Worm (Caenorhabditis elegans) whole organism, midembryonic: Measurements from ENCODE around the gene F56A8.4.

Experiments used
- flt-1 ChIP-seq: fragments of 200-800 bp; sonication (Bioruptor generic); IDR thresholded peaks from 2 replicates; pipeline ENCODE4 v1.3.6; 2022; ENCODE audit warnings: missing genetic modification characterization, missing compliant biosample characterization
- ref-1 ChIP-seq: fragments of 200-800 bp; sonication (Bioruptor generic); conservative IDR thresholded peaks from 2 replicates; pipeline ENCODE4 v1.3.6; 2022; ENCODE audit warnings: missing genetic modification reagents, missing genetic modification characterization, missing compliant biosample characterization
- tab-1 ChIP-seq: fragments of 200-800 bp; sonication (Bioruptor generic); IDR thresholded peaks from 2 replicates; pipeline ENCODE4 v1.3.6; 2022; ENCODE audit warnings: missing genetic modification characterization, missing compliant biosample characterization

- TF ChIP-seq flt-1 (GFP tag; lab: Robert Waterston, UW) (no peak), ref-1 (GFP tag; lab: Robert Waterston, UW) (no peak), tab-1 (GFP tag; lab: Robert Waterston, UW) (no peak)
Measured at ce11 chrIII:13265566-13265965, 2.5 kb downstream of the F56A8.4 start, which contains the start of gene F56A8.5.
